Worm (Caenorhabditis elegans) whole organism, L1 larva: ENCODE measurements around the gene srt-24.

ENCODE experiments used
- C16A3.4 ChIP-seq: fragments of 150-350 bp; optimal IDR thresholded peaks from 2 replicates; lab custom pipeline; 2014; ENCODE audit warnings: missing biosample characterization, missing genetic modification characterization
- F16B12.6 ChIP-seq: fragments of 150-350 bp; optimal IDR thresholded peaks from 2 replicates; lab custom pipeline; 2014; ENCODE audit warnings: missing biosample characterization, missing genetic modification characterization
- Y116A8C.19 ChIP-seq: sonication (generic microtip); optimal IDR thresholded peaks from 2 replicates; lab custom pipeline; 2016; ENCODE audit warnings: missing compliant biosample characterization, missing genetic modification characterization, borderline replicate concordance
- aly-2 ChIP-seq: fragments of 150-350 bp; optimal IDR thresholded peaks from 2 replicates; lab custom pipeline; 2014; ENCODE audit warnings: missing biosample characterization, missing genetic modification characterization
- ceh-88 ChIP-seq: fragments of 200-800 bp; sonication (Bioruptor generic); IDR thresholded peaks from 2 replicates; pipeline ENCODE4 v1.3.6; 2022; ENCODE audit warnings: missing genetic modification characterization, missing compliant biosample characterization
- ceh-90 ChIP-seq: sonication (generic microtip); optimal IDR thresholded peaks from 2 replicates; lab custom pipeline; 2016; ENCODE audit warnings: missing genetic modification characterization, missing compliant biosample characterization
- ces-1 ChIP-seq: fragments of 150-350 bp; optimal IDR thresholded peaks from 2 replicates; lab custom pipeline; 2014; ENCODE audit warnings: missing biosample characterization, missing genetic modification reagents, missing genetic modification characterization
- egl-13 ChIP-seq: sonication (generic microtip); optimal IDR thresholded peaks from 2 replicates; lab custom pipeline; 2016; ENCODE audit warnings: missing genotype, missing genetic modification reagents, missing genetic modification characterization, missing compliant biosample characterization
- elt-2 ChIP-seq: sonication (generic microtip); optimal IDR thresholded peaks from 2 replicates; lab custom pipeline; 2016; ENCODE audit warnings: missing genetic modification characterization, mild to moderate bottlenecking, inconsistent platforms, missing compliant biosample characterization, missing genetic modification reagents
- elt-3 ChIP-seq, 6 experiments: fragments of 150-350 bp in 1 of 6; sonication (generic microtip); optimal IDR thresholded peaks; 2 replicates each; lab custom pipeline; 2017 to 2018; ENCODE audit warnings: missing biosample characterization in 6 of 6, missing genetic modification characterization in 6 of 6, inconsistent platforms in 1 of 6
- ets-5 ChIP-seq: fragments of 200-800 bp; sonication (Bioruptor generic); IDR thresholded peaks from 2 replicates; pipeline ENCODE4 v1.3.6; 2022; ENCODE audit warnings: missing genetic modification characterization, missing compliant biosample characterization
- hlh-17 ChIP-seq: fragments of 200-800 bp; sonication (Bioruptor generic); optimal IDR thresholded peaks from 2 replicates; lab custom pipeline; 2018; ENCODE audit warnings: missing genetic modification characterization, mild to moderate bottlenecking, missing compliant biosample characterization, moderate library complexity, borderline replicate concordance
- hpl-2 ChIP-seq: fragments of 150-350 bp; optimal IDR thresholded peaks from 2 replicates; lab custom pipeline; 2014; ENCODE audit warnings: missing biosample characterization, missing genetic modification reagents, missing genetic modification characterization
- isw-1 ChIP-seq: fragments of 200-800 bp; sonication (Bioruptor generic); IDR thresholded peaks from 2 replicates; pipeline ENCODE4 v1.3.6; 2022; ENCODE audit warnings: missing genetic modification characterization, missing compliant biosample characterization
- lin-15B ChIP-seq: fragments of 150-350 bp; sonication (generic microtip); optimal IDR thresholded peaks from 3 replicates; lab custom pipeline; 2014; ENCODE audit warnings: missing biosample characterization, missing genetic modification characterization
- lin-35 ChIP-seq, 2 experiments: fragments of 150-350 bp; optimal IDR thresholded peaks; 2 replicates each; lab custom pipeline; 2014; ENCODE audit warnings: missing biosample characterization in 2 of 2, missing genetic modification characterization in 2 of 2, missing genetic modification reagents in 2 of 2
- lir-3 ChIP-seq: sonication (generic microtip); optimal IDR thresholded peaks from 2 replicates; lab custom pipeline; 2016; ENCODE audit warnings: mild to moderate bottlenecking, missing genetic modification characterization, moderate library complexity, missing compliant biosample characterization; ENCODE audit not compliant: poor library complexity
- lsy-2 ChIP-seq, 2 experiments: fragments of 150-350 bp; optimal IDR thresholded peaks; 2 replicates each; lab custom pipeline; 2014; ENCODE audit warnings: missing biosample characterization in 2 of 2, missing genetic modification characterization in 2 of 2
- nhr-11 ChIP-seq: fragments of 150-350 bp; optimal IDR thresholded peaks from 2 replicates; lab custom pipeline; 2014; ENCODE audit warnings: missing biosample characterization, missing genetic modification characterization
- nhr-47 ChIP-seq: sonication (generic microtip); optimal IDR thresholded peaks from 2 replicates; lab custom pipeline; 2016; ENCODE audit warnings: mild to moderate bottlenecking, missing genetic modification characterization, moderate library complexity, missing compliant biosample characterization
- nhr-76 ChIP-seq: sonication (generic microtip); optimal IDR thresholded peaks from 2 replicates; lab custom pipeline; 2017; ENCODE audit warnings: missing biosample characterization, missing genetic modification characterization
- nhr-84 ChIP-seq: sonication (generic microtip); optimal IDR thresholded peaks from 2 replicates; lab custom pipeline; 2017; ENCODE audit warnings: missing biosample characterization, missing genetic modification characterization
- nhr-85 ChIP-seq: sonication (generic microtip); peaks from one replicate; lab custom pipeline; 2016; ENCODE audit warnings: missing genetic modification characterization, inconsistent platforms, missing compliant biosample characterization
- pag-3 ChIP-seq: sonication (generic microtip); optimal IDR thresholded peaks from 2 replicates; lab custom pipeline; 2017; ENCODE audit warnings: missing genetic modification characterization, mild to moderate bottlenecking, missing compliant biosample characterization, antibody characterized with exemption, borderline replicate concordance; ENCODE audit not compliant: insufficient read depth
- pax-3 ChIP-seq: fragments of 200-800 bp; sonication (Bioruptor generic); optimal IDR thresholded peaks from 2 replicates; lab custom pipeline; 2018; ENCODE audit warnings: mild to moderate bottlenecking, missing genetic modification characterization, moderate library complexity, missing compliant biosample characterization
- pqm-1 ChIP-seq: sonication (generic microtip); optimal IDR thresholded peaks from 3 replicates; lab custom pipeline; 2017; ENCODE audit warnings: missing biosample characterization, missing genetic modification characterization
- skn-1 ChIP-seq: fragments of 150-350 bp; optimal IDR thresholded peaks from 2 replicates; lab custom pipeline; 2014; ENCODE audit warnings: missing biosample characterization, missing genetic modification characterization
- sox-4 ChIP-seq: sonication (generic microtip); optimal IDR thresholded peaks from 2 replicates; lab custom pipeline; 2016; ENCODE audit warnings: missing genetic modification characterization, missing compliant biosample characterization
- swsn-7 ChIP-seq: sonication (generic microtip); optimal IDR thresholded peaks from 2 replicates; lab custom pipeline; 2016; ENCODE audit warnings: missing genetic modification characterization, missing compliant biosample characterization
- tbx-2 ChIP-seq: sonication (generic microtip); optimal IDR thresholded peaks from 2 replicates; lab custom pipeline; 2016; ENCODE audit warnings: missing genetic modification characterization, missing compliant biosample characterization
- unc-62 ChIP-seq: fragments of 150-350 bp; optimal IDR thresholded peaks from 2 replicates; lab custom pipeline; 2014; ENCODE audit warnings: missing biosample characterization, missing genetic modification reagents, missing genetic modification characterization
- zag-1 ChIP-seq: fragments of 150-350 bp; optimal IDR thresholded peaks from 2 replicates; lab custom pipeline; 2014; ENCODE audit warnings: missing biosample characterization, missing genetic modification characterization
- ztf-11 ChIP-seq, 2 experiments: sonication (generic microtip); optimal IDR thresholded peaks; 2 replicates each; lab custom pipeline; 2016 to 2017; ENCODE audit warnings: missing genetic modification characterization in 2 of 2, missing biosample characterization in 1 of 2, missing compliant biosample characterization in 1 of 2
- ztf-4 ChIP-seq: fragments of 150-350 bp; optimal IDR thresholded peaks from 2 replicates; lab custom pipeline; 2014; ENCODE audit warnings: missing biosample characterization, missing genetic modification characterization

Gene srt-24

ce11 chrIV:682726-683340 lies 48.0 kb downstream of the srt-24 start (continued):
- peak; percentile 46 for TF ChIP-seq skn-1
- 0 out of 2 replicates have a peak, but pooled peaks have one; percentile 9 for TF ChIP-seq ceh-88 (GFP tag; lab: Robert Waterston, UW)
- peak in 1 of 6 experiments; percentile 55 for TF ChIP-seq elt-3 (tag; optimal IDR thresholded peaks at IDR 0.05; lab: Kevin White, UChicago)
- no peak for TF ChIP-seq ceh-90 (tag; lab: Kevin White, UChicago)
- no peak for TF ChIP-seq ets-5 (GFP tag; lab: Robert Waterston, UW)
- TF ChIP-seq pag-3, result no peak
- peak; percentile 46 for TF ChIP-seq egl-13
- TF ChIP-seq hlh-17 (GFP tag; lab: Kevin White, UChicago), result no peak
- peak; percentile 41 to 70 for TF ChIP-seq lsy-2 (tag; optimal IDR thresholded peaks at IDR 0.05; lab: Kevin White, UChicago)
- no peak for TF ChIP-seq ztf-4 (tag; lab: Kevin White, UChicago)
- no peak for TF ChIP-seq ces-1
- TF ChIP-seq ztf-11 (tag; optimal IDR thresholded peaks at IDR 0.05; lab: Kevin White, UChicago), result no peak
- no peak for TF ChIP-seq nhr-11 (tag; lab: Kevin White, UChicago)
- no peak for TF ChIP-seq lin-15B (tag; lab: Kevin White, UChicago)
- TF ChIP-seq swsn-7 (tag; lab: Kevin White, UChicago), result peak; percentile 60
- TF ChIP-seq sox-4 (tag; lab: Kevin White, UChicago), result no peak
- TF ChIP-seq nhr-76 (tag; lab: Kevin White, UChicago), result no peak
- peak; percentile 37 for TF ChIP-seq elt-2 (tag; lab: Kevin White, UChicago)
- TF ChIP-seq pqm-1, result no peak
- TF ChIP-seq F16B12.6 (tag; lab: Kevin White, UChicago), result no peak
- TF ChIP-seq lin-35 (GFP tag; optimal IDR thresholded peaks at IDR 0.05; lab: Kevin White, UChicago), result peak; percentile 52 to 75
- TF ChIP-seq hpl-2, result no peak
- TF ChIP-seq nhr-85 (tag; lab: Kevin White, UChicago), result peak; percentile 70
- peak; percentile 64 for TF ChIP-seq C16A3.4
- no peak for TF ChIP-seq unc-62 (GFP tag; lab: Kevin White, UChicago)
- no peak for TF ChIP-seq nhr-47 (tag; lab: Kevin White, UChicago)
- TF ChIP-seq Y116A8C.19 (tag; lab: Kevin White, UChicago), result no peak
- TF ChIP-seq lir-3 (tag; lab: Kevin White, UChicago), result peak; percentile 16
- TF ChIP-seq nhr-84, result no peak
- TF ChIP-seq tbx-2 (tag; lab: Kevin White, UChicago), result peak; percentile 46
- TF ChIP-seq pax-3, result peak; percentile 40
- TF ChIP-seq aly-2 (tag; lab: Kevin White, UChicago), result no peak
- no peak for TF ChIP-seq isw-1 (GFP tag; lab: Robert Waterston, UW)
- no peak for TF ChIP-seq zag-1 (tag; lab: Kevin White, UChicago)
